Worm (Caenorhabditis elegans) whole organism, young adult: ENCODE results near the gene C27H6.8.

Experiments used
- B0035.1 ChIP-seq: sonication (generic microtip); optimal IDR thresholded peaks from 2 replicates; lab custom pipeline; 2016; ENCODE audit warnings: missing genetic modification characterization, mild to moderate bottlenecking, missing compliant biosample characterization, missing genotype, missing genetic modification reagents
- F33H1.4 ChIP-seq: fragments of 200-800 bp; sonication (Bioruptor generic); IDR thresholded peaks from 2 replicates; pipeline ENCODE4 v1.3.6; 2022; ENCODE audit warnings: missing genetic modification reagents, missing genetic modification characterization, missing compliant biosample characterization
- F57A8.1 ChIP-seq: fragments of 200-800 bp; sonication (Bioruptor generic); optimal IDR thresholded peaks from 2 replicates; lab custom pipeline; 2018; ENCODE audit warnings: mild to moderate bottlenecking, missing genetic modification characterization, moderate library complexity, missing compliant biosample characterization
- ama-1 ChIP-seq, 3 experiments: fragments of 150-350 bp in 1 of 3; sonication (generic microtip) in 2 of 3; optimal IDR thresholded peaks; 2 replicates each; lab custom pipeline; 2014 to 2018; ENCODE audit warnings: missing biosample characterization in 2 of 3, missing genetic modification characterization in 2 of 3, missing genetic modification reagents in 2 of 3
- athp-1 ChIP-seq: sonication (generic microtip); optimal IDR thresholded peaks from 2 replicates; lab custom pipeline; 2017; ENCODE audit warnings: mild to moderate bottlenecking, missing genetic modification characterization, missing compliant biosample characterization
- cebp-2 ChIP-seq: fragments of 200-800 bp; sonication (Bioruptor generic); IDR thresholded peaks from 2 replicates; pipeline ENCODE4 v1.3.6; 2022; ENCODE audit warnings: missing genetic modification characterization, missing compliant biosample characterization
- ceh-91 ChIP-seq: fragments of 200-800 bp; sonication (Bioruptor generic); IDR thresholded peaks from 2 replicates; pipeline ENCODE4 v1.3.6; 2022; ENCODE audit warnings: missing genetic modification reagents, missing genetic modification characterization, missing compliant biosample characterization
- lsy-27 ChIP-seq: sonication (generic microtip); optimal IDR thresholded peaks from 2 replicates; lab custom pipeline; 2017; ENCODE audit warnings: missing genetic modification characterization, mild to moderate bottlenecking, missing compliant biosample characterization, antibody characterized with exemption, missing genotype, borderline replicate concordance; ENCODE audit not compliant: insufficient read depth
- sea-2 ChIP-seq: fragments of 200-800 bp; sonication (Bioruptor generic); IDR thresholded peaks from 2 replicates; pipeline ENCODE4 v1.3.6; 2022; ENCODE audit warnings: missing genetic modification characterization, missing compliant biosample characterization
- tlf-1 ChIP-seq: fragments of 200-800 bp; sonication (Bioruptor generic); optimal IDR thresholded peaks from 2 replicates; lab custom pipeline; 2018; ENCODE audit warnings: mild to moderate bottlenecking, missing genetic modification characterization, missing compliant biosample characterization
- unc-62 ChIP-seq: fragments of 150-350 bp; optimal IDR thresholded peaks from 2 replicates; lab custom pipeline; 2014; ENCODE audit warnings: missing biosample characterization, missing genetic modification reagents, missing genetic modification characterization
- ztf-28 ChIP-seq: fragments of 200-800 bp; sonication (Bioruptor generic); IDR thresholded peaks from 2 replicates; pipeline ENCODE4 v1.3.6; 2022; ENCODE audit warnings: missing genetic modification reagents, missing genetic modification characterization, missing compliant biosample characterization

C27H6.8 gene

DNA sequence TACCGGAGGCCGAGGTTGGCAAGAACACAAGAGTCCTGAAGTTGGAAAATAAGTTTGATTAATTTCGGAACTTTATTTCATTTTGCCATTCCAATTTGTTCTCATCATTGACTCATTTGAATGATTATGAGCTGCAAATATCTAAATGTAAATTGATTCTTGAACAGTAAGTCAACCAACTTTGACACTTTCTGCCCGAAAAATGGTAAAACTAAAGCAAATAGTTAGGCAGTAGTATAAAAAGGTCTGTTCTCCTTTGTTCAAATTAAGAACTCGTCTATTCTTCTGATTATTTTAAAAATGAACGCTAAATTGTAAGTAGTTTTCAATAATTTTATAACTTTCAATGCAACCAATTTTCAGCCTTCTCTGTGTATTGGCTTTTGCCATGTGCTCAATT is 44.5 kb downstream of the C27H6.8 start, which contains the start of gene fipr-12:
Gene fipr-12 (plus strand): TSS at position 301 of the 400 bp plus-strand sequence.
- no peak for TF ChIP-seq F33H1.4 (GFP tag; lab: Robert Waterston, UW)
- TF ChIP-seq F57A8.1 = no peak
- TF ChIP-seq cebp-2 (GFP tag; lab: Robert Waterston, UW) = no peak
- no peak for TF ChIP-seq lsy-27 (tag; lab: Kevin White, UChicago)
- no peak for TF ChIP-seq ceh-91 (GFP tag; lab: Robert Waterston, UW)
- no peak for TF ChIP-seq athp-1
- TF ChIP-seq tlf-1 (GFP tag; lab: Kevin White, UChicago) = no peak
- TF ChIP-seq ama-1 (optimal IDR thresholded peaks at IDR 0.05; lab: Kevin White, UChicago) = no peak
- no peak for TF ChIP-seq ama-1 (GFP tag; optimal IDR thresholded peaks at IDR 0.05; lab: Kevin White, UChicago)
- TF ChIP-seq sea-2 (GFP tag; lab: Robert Waterston, UW) = no peak
- TF ChIP-seq unc-62 (GFP tag; lab: Kevin White, UChicago) = no peak

DNA sequence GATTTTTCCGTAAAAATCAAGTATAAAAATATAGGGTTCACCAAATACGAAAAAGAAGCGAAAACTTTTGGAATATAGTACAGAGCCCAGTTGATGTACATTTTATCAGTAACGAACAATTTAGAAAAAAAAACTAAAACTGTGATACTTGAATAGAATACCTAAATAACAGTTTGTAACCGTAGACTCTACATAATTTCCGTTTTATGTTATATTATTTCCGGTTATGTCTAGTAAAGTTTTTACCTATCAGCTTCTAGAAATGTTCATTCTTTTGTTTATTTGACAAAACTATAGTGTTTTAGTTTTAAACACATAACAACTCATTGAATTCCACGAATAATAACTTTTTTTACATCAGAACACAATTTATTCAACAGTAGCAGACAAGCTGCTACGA is 50.2 kb downstream of the C27H6.8 start, which contains the start of gene srj-33:
Gene srj-33 (minus strand): TSS at position 101 of the 400 bp plus-strand sequence.
- no peak for TF ChIP-seq ztf-28 (GFP tag; lab: Robert Waterston, UW)
- no peak for TF ChIP-seq lsy-27 (tag; lab: Kevin White, UChicago)
- TF ChIP-seq B0035.1 = no peak
